Worm (Caenorhabditis elegans): ENCODE measurements around the gene cox-16.
A peak's percentile ranks its signal among the peaks of the same experiment; 100 is the strongest.

- TF ChIP-seq tbx-8 (GFP tag; optimal IDR thresholded peaks at IDR 0.05), result no peak
- no peak for TF ChIP-seq elt-3 (tag; optimal IDR thresholded peaks at IDR 0.05)
- no peak for TF ChIP-seq mls-2 (tag; optimal IDR thresholded peaks at IDR 0.05)
- no peak for TF ChIP-seq nhr-76 (tag; optimal IDR thresholded peaks at IDR 0.05)
- no peak for TF ChIP-seq ceh-39 (tag; optimal IDR thresholded peaks at IDR 0.05)
- TF ChIP-seq lsy-2 (tag; optimal IDR thresholded peaks at IDR 0.05), result no peak
- TF ChIP-seq pha-4 (tag; optimal IDR thresholded peaks at IDR 0.05), result no peak
- TF ChIP-seq blmp-1 (tag; optimal IDR thresholded peaks at IDR 0.05), result no peak
- no peak for TF ChIP-seq flh-1 (GFP tag; optimal IDR thresholded peaks at IDR 0.05)
- TF ChIP-seq sptf-1 (tag; optimal IDR thresholded peaks at IDR 0.05), result no peak
- no peak for TF ChIP-seq sem-2 (GFP tag; optimal IDR thresholded peaks at IDR 0.05)
- TF ChIP-seq ces-1 (GFP tag; optimal IDR thresholded peaks at IDR 0.05), result peak; percentile 93
These were observed 46.3 kb upstream of the cox-16 start for ce11 chrV:5582308-5582707.

Measured in whole organism, mixed stage, embryonic.